Worm (Caenorhabditis elegans) whole organism, L4 larva: ENCODE results near the gene wdfy-3.

ENCODE experiments used
- ama-1 ChIP-seq: fragments of 150-350 bp; optimal IDR thresholded peaks from 2 replicates; lab custom pipeline; 2014; ENCODE audit warnings: inconsistent platforms, mixed read lengths
- ceh-20 ChIP-seq: fragments of 200-800 bp; sonication (Bioruptor generic); IDR thresholded peaks from 2 replicates; pipeline ENCODE4 v1.3.6; 2022; ENCODE audit warnings: missing genetic modification reagents, missing genetic modification characterization, missing compliant biosample characterization
- dmd-6 ChIP-seq: fragments of 200-800 bp; sonication (Bioruptor generic); IDR thresholded peaks from 2 replicates; pipeline ENCODE4 v1.3.6; 2022; ENCODE audit warnings: missing genetic modification reagents, missing genetic modification characterization, missing compliant biosample characterization
- fkh-10 ChIP-seq: fragments of 150-350 bp; optimal IDR thresholded peaks from 2 replicates; lab custom pipeline; 2014; ENCODE audit warnings: missing biosample characterization, missing genetic modification reagents, missing genetic modification characterization
- jun-1 ChIP-seq: fragments of 150-350 bp; optimal IDR thresholded peaks from 2 replicates; lab custom pipeline; 2014; ENCODE audit warnings: missing biosample characterization, missing genetic modification reagents, missing genetic modification characterization
- mdt-29 ChIP-seq: fragments of 200-800 bp; sonication (Bioruptor generic); IDR thresholded peaks from 2 replicates; pipeline ENCODE4 v1.3.6; 2022; ENCODE audit warnings: missing genetic modification reagents, missing genetic modification characterization, missing compliant biosample characterization
- mes-2 ChIP-seq: sonication (generic microtip); optimal IDR thresholded peaks from 2 replicates; lab custom pipeline; 2016; ENCODE audit warnings: missing genotype, mild to moderate bottlenecking, missing genetic modification characterization, missing compliant biosample characterization; ENCODE audit not compliant: poor library complexity, severe bottlenecking
- pha-4 ChIP-seq, 2 experiments: fragments of 150-350 bp in 1 of 2; fragments of 200-800 bp in 1 of 2; sonication (Bioruptor generic) in 1 of 2; IDR thresholded peaks in 1 of 2; optimal IDR thresholded peaks in 1 of 2; 2 replicates each; pipeline versions ENCODE4 v1.3.6 to Lab custom; 2014 to 2022; ENCODE audit warnings: missing genetic modification characterization in 2 of 2, missing genetic modification reagents in 2 of 2, missing biosample characterization in 1 of 2, missing compliant biosample characterization in 1 of 2
- snpc-4 ChIP-seq: fragments of 150-350 bp; optimal IDR thresholded peaks from 2 replicates; lab custom pipeline; 2014; ENCODE audit warnings: missing biosample characterization, missing genetic modification characterization
- unc-62 ChIP-seq, 3 experiments: fragments of 150-350 bp in 1 of 3; sonication (generic microtip); optimal IDR thresholded peaks in 2 of 3; peaks in 1 of 3; 1 replicate in 1 of 3; 2 replicates in 2 of 3; lab custom pipeline; 2014 to 2017; ENCODE audit warnings: missing biosample characterization in 3 of 3, missing genetic modification characterization in 3 of 3, missing genetic modification reagents in 3 of 3, missing genotype in 1 of 3
- zfp-3 ChIP-seq: fragments of 200-800 bp; sonication (Bioruptor generic); conservative IDR thresholded peaks from 2 replicates; pipeline ENCODE4 v1.3.6; 2022; ENCODE audit warnings: missing genetic modification reagents, missing genetic modification characterization, missing compliant biosample characterization
- ztf-11 ChIP-seq: fragments of 150-350 bp; optimal IDR thresholded peaks from 2 replicates; lab custom pipeline; 2014; ENCODE audit warnings: missing biosample characterization, missing genetic modification characterization

DNA sequence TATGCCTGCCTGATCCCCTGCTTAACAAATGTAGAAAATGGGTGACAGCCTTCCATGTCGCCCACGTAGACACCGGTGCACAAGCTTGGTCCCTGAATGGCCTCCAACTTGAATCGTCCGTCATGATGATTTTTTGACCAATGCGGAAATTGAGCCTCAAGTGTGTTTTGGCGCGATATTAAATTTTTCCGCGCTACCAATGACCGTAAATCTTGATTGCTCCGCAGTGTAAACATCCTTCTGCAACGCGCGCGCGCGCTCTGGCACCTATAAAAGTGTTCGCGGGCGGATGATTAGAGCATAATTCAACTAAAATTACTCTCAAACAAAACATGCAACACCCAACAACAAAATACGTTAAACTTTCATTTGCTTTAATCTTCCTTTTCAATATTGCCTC, 66.5 kb downstream of the wdfy-3 start, which contains the start of gene idpp-7:
- TF ChIP-seq ceh-20 (no peak), ztf-11 (tag; lab: Kevin White, UChicago) (no peak), jun-1 (no peak), ama-1 (lab: Kevin White, UChicago) (no peak), mdt-29 (GFP tag; lab: Robert Waterston, UW) (no peak), fkh-10 (no peak), pha-4 (GFP tag; IDR thresholded peaks at IDR 0.05; lab: Robert Waterston, UW) (no peak), pha-4 (tag; optimal IDR thresholded peaks at IDR 0.05; lab: Kevin White, UChicago) (no peak), snpc-4 (tag; lab: Kevin White, UChicago) (no peak), mes-2 (tag; lab: Kevin White, UChicago) (no peak), dmd-6 (no peak), zfp-3 (GFP tag; lab: Robert Waterston, UW) (no peak), unc-62 (GFP tag; optimal IDR thresholded peaks at IDR 0.05 in 1 of 2; lab: Kevin White, UChicago) (no peak), unc-62 (tag; optimal IDR thresholded peaks at IDR 0.05; lab: Kevin White, UChicago) (no peak)
